Fruit fly (Drosophila melanogaster): ENCODE measurements around the gene jigr1.

jigr1 gene

dm6 chr3R:25618114-25618513 is 19.5 kb upstream of the jigr1 start, which contains the start of gene CG5071:
TSS of gene CG5071 (plus strand) at chr3R:25618414.
- TF ChIP-seq HLH106 (tag; optimal IDR thresholded peaks at IDR 0.05): no peak
- no peak for TF ChIP-seq OdsH (GFP tag; optimal IDR thresholded peaks at IDR 0.05)
- TF ChIP-seq CG32264 (GFP tag; optimal IDR thresholded peaks at IDR 0.05): no peak
- TF ChIP-seq psq (GFP tag; optimal IDR thresholded peaks at IDR 0.05): no peak
- TF ChIP-seq sv (GFP tag; optimal IDR thresholded peaks at IDR 0.05): no peak
- TF ChIP-seq dmrt93B (GFP tag; optimal IDR thresholded peaks at IDR 0.05): no peak
- no peak for TF ChIP-seq CrebA (GFP tag; optimal IDR thresholded peaks at IDR 0.05; ENCODE audit: borderline replicate concordance)
- TF ChIP-seq sage (GFP tag; optimal IDR thresholded peaks at IDR 0.05): no peak

- TF ChIP-seq sage (GFP tag; optimal IDR thresholded peaks at IDR 0.05) (no peak), tai (GFP tag; optimal IDR thresholded peaks at IDR 0.05) (no peak), Hnf4 (GFP tag; optimal IDR thresholded peaks at IDR 0.05) (peak; percentile 10), dsf (GFP tag; optimal IDR thresholded peaks at IDR 0.05; ENCODE audit: borderline replicate concordance) (no peak), br (GFP tag; optimal IDR thresholded peaks at IDR 0.05) (no peak), OdsH (GFP tag; optimal IDR thresholded peaks at IDR 0.05) (peak; percentile 31), Sp1 (GFP tag; optimal IDR thresholded peaks at IDR 0.05) (no peak), foxo (GFP tag; optimal IDR thresholded peaks at IDR 0.05) (no peak), CrebA (GFP tag; optimal IDR thresholded peaks at IDR 0.05; ENCODE audit: borderline replicate concordance) (no peak), Dfd (GFP tag; optimal IDR thresholded peaks at IDR 0.05) (no peak)
These were observed 13.5 kb upstream of the jigr1 start, which contains the start of gene Npl4 for dm6 chr3R:25623800-25624791. TSS of gene Npl4 (minus strand) at chr3R:25624662.

dm6 chr3R:25625940-25626624 is 11.6 kb upstream of the jigr1 start:
- no peak for TF ChIP-seq CrebA (GFP tag; optimal IDR thresholded peaks at IDR 0.05; ENCODE audit: borderline replicate concordance)
- peak; percentile 47 for TF ChIP-seq fru (GFP tag; optimal IDR thresholded peaks at IDR 0.05)
- TF ChIP-seq h (GFP tag; optimal IDR thresholded peaks at IDR 0.05): peak; percentile 41
- no peak for TF ChIP-seq psq (GFP tag; optimal IDR thresholded peaks at IDR 0.05)
- TF ChIP-seq ey (GFP tag; optimal IDR thresholded peaks at IDR 0.05): no peak

dm6 chr3R:25626625-25627275 is 10.9 kb upstream of the jigr1 start, which contains the start of gene Ssadh:
TSS of gene Ssadh (minus strand) at chr3R:25626924.
- TF ChIP-seq Mio (GFP tag; optimal IDR thresholded peaks at IDR 0.05) (no peak), CrebA (GFP tag; optimal IDR thresholded peaks at IDR 0.05; ENCODE audit: borderline replicate concordance) (no peak), pan (optimal IDR thresholded peaks at IDR 0.05) (no peak), Vsx2 (GFP tag; optimal IDR thresholded peaks at IDR 0.05; ENCODE audit: partially characterized antibody) (peak; percentile 21), Myc (optimal IDR thresholded peaks at IDR 0.05) (peak; percentile 19), Dif (GFP tag; optimal IDR thresholded peaks at IDR 0.05; ENCODE audit: partially characterized antibody) (peak; percentile 84), woc (GFP tag; optimal IDR thresholded peaks at IDR 0.05) (no peak), dl (GFP tag; optimal IDR thresholded peaks at IDR 0.05; ENCODE audit: insufficient read depth in 1 of 2, partially characterized antibody in 2 of 2) (peak in 1 of 2 experiments; percentile 28)

dm6 chr3R:25628657-25629056 is 9.0 kb upstream of the jigr1 start:
- TF ChIP-seq dsf (GFP tag; optimal IDR thresholded peaks at IDR 0.05; ENCODE audit: borderline replicate concordance) (no peak), tai (GFP tag; optimal IDR thresholded peaks at IDR 0.05) (no peak), fru (GFP tag; optimal IDR thresholded peaks at IDR 0.05) (no peak), pan (optimal IDR thresholded peaks at IDR 0.05) (no peak), GATAd (GFP tag; optimal IDR thresholded peaks at IDR 0.05) (no peak), h (GFP tag; optimal IDR thresholded peaks at IDR 0.05) (no peak), CrebA (GFP tag; optimal IDR thresholded peaks at IDR 0.05; ENCODE audit: borderline replicate concordance) (no peak), lola (GFP tag; optimal IDR thresholded peaks at IDR 0.05) (no peak), foxo (GFP tag; optimal IDR thresholded peaks at IDR 0.05) (no peak), jim (GFP tag; optimal IDR thresholded peaks at IDR 0.05) (no peak), OdsH (GFP tag; optimal IDR thresholded peaks at IDR 0.05) (no peak), psq (GFP tag; optimal IDR thresholded peaks at IDR 0.05) (no peak), dl (GFP tag; optimal IDR thresholded peaks at IDR 0.05; ENCODE audit: insufficient read depth in 1 of 2, partially characterized antibody in 2 of 2) (no peak), br (GFP tag; optimal IDR thresholded peaks at IDR 0.05) (no peak), Abd-B (GFP tag; optimal IDR thresholded peaks at IDR 0.05) (no peak), CG32264 (GFP tag; optimal IDR thresholded peaks at IDR 0.05) (no peak)
